Fruit fly (Drosophila melanogaster) Kc167 (cell line): ENCODE data around the gene Usp5.

Experiments used
- Myc ChIP-seq: fragments of >200 bp; optimal IDR thresholded peaks from 2 replicates; lab custom pipeline; 2017; ENCODE audit warnings: missing external identifiers
- Sin3A ChIP-seq: fragments of >200 bp; optimal IDR thresholded peaks from 2 replicates; lab custom pipeline; 2018; ENCODE audit warnings: missing external identifiers
- h ChIP-seq: fragments of >200 bp; optimal IDR thresholded peaks from 3 replicates; lab custom pipeline; 2018; ENCODE audit warnings: missing external identifiers
- insv ChIP-seq: fragments of >200 bp; optimal IDR thresholded peaks from 3 replicates; lab custom pipeline; 2018; ENCODE audit warnings: missing external identifiers
- psq ChIP-seq: fragments of >200 bp; optimal IDR thresholded peaks from 2 replicates; lab custom pipeline; 2017; ENCODE audit warnings: missing external identifiers
- ttk ChIP-seq: sonication (Bioruptor generic); optimal IDR thresholded peaks from 2 replicates; lab custom pipeline; 2017; ENCODE audit warnings: missing external identifiers

DNA sequence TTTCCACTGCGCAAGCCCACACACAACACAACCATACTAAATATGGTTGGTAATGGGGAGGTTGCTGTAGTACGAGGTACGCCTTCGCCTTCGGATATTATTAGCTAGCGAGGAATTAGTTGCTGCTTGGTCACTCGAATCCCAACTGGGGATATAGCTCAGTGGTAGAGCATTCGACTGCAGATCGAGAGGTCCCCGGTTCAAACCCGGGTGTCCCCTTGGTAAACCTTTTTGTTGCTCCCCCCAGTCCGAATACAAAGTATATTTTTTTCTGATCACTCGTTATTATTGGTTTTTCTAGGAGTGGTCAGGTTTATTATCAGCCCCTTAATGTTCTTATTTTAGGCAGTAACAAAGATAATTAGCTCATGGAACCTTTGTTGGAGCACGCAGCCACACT is 52.6 kb downstream of the Usp5 start:
- TF ChIP-seq h (lab: Kevin White, UChicago) (no peak), insv (lab: Kevin White, UChicago) (no peak), psq (lab: Kevin White, UChicago) (no peak), Myc (lab: Kevin White, UChicago) (no peak), Sin3A (lab: Kevin White, UChicago) (no peak), ttk (lab: Kevin White, UChicago) (no peak)
